Fruit fly (Drosophila melanogaster) whole organism, embryonic: ENCODE results near the gene Blos4.
A peak's percentile ranks its signal among the peaks of the same experiment; 100 is the strongest.

Experiments
- CG15479 ChIP-seq: fragments of 200-800 bp; sonication (Bioruptor generic); optimal IDR thresholded peaks from 3 replicates; lab custom pipeline; 2019; ENCODE audit warnings: missing biosample characterization, mild to moderate bottlenecking, missing genetic modification characterization, moderate library complexity
- CG30020 ChIP-seq: fragments of 200-800 bp; optimal IDR thresholded peaks from 2 replicates; lab custom pipeline; 2019; ENCODE audit warnings: missing biosample characterization, mild to moderate bottlenecking, missing genetic modification characterization, moderate library complexity
- CG31441 ChIP-seq: fragments of 200-800 bp; sonication (Bioruptor generic); IDR thresholded peaks from 2 replicates; pipeline ENCODE4 v1.3.6; 2022; ENCODE audit warnings: missing biosample characterization, missing genetic modification characterization
- CG34376 ChIP-seq: fragments of 200-800 bp; sonication (Bioruptor generic); optimal IDR thresholded peaks from 2 replicates; lab custom pipeline; 2018; ENCODE audit warnings: missing biosample characterization, mild to moderate bottlenecking, missing genetic modification characterization
- CG7928 ChIP-seq: fragments of 200-800 bp; sonication (Bioruptor generic); optimal IDR thresholded peaks from 2 replicates; lab custom pipeline; 2017; ENCODE audit warnings: missing biosample characterization, mild to moderate bottlenecking, missing genetic modification characterization
- ash1 ChIP-seq: fragments of 200-800 bp; sonication (Bioruptor generic); optimal IDR thresholded peaks from 2 replicates; lab custom pipeline; 2018; ENCODE audit warnings: missing biosample characterization, mild to moderate bottlenecking, missing genetic modification characterization
- corto ChIP-seq: fragments of 200-800 bp; sonication (Bioruptor generic); optimal IDR thresholded peaks from 2 replicates; lab custom pipeline; 2016; ENCODE audit warnings: missing biosample characterization, mild to moderate bottlenecking, missing genetic modification characterization, moderate library complexity
- peb ChIP-seq: fragments of 200-800 bp; sonication (Bioruptor generic); IDR thresholded peaks from 2 replicates; pipeline ENCODE4 v1.3.6; 2022; ENCODE audit warnings: missing biosample characterization, missing genetic modification characterization
- wor ChIP-seq: fragments of 200-800 bp; sonication (Bioruptor generic); IDR thresholded peaks from 2 replicates; pipeline ENCODE4 v1.3.6; 2022; ENCODE audit warnings: missing biosample characterization, missing genetic modification characterization

dm6 chr3L:10897534-10898255 is 18.8 kb downstream of the Blos4 start:
- no peak for TF ChIP-seq peb (GFP tag; lab: Robert Waterston, UW)
- TF ChIP-seq ash1: no peak
- no peak for TF ChIP-seq CG30020 (tag; lab: Kevin White, UChicago)
- no peak for TF ChIP-seq corto (GFP tag; lab: Kevin White, UChicago)
- TF ChIP-seq CG7928 (GFP tag; lab: Kevin White, UChicago): no peak
- TF ChIP-seq wor (GFP tag; lab: Robert Waterston, UW): no peak
- TF ChIP-seq CG34376 (GFP tag; lab: Kevin White, UChicago): no peak
- peak; percentile 21 for TF ChIP-seq CG15479
- 0 out of 2 replicates have a peak, but pooled peaks have one; percentile 26 for TF ChIP-seq CG31441 (GFP tag; lab: Robert Waterston, UW)
